Fruit fly (Drosophila melanogaster) whole organism, wandering third instar larva: ENCODE results near the gene tal-1A.

Experiments used
- CG9705 ChIP-seq: fragments of 200-800 bp; sonication (Bioruptor generic); optimal IDR thresholded peaks from 2 replicates; lab custom pipeline; 2018; ENCODE audit warnings: missing biosample characterization, mild to moderate bottlenecking, missing genetic modification characterization
- Dfd ChIP-seq: fragments of >200 bp; optimal IDR thresholded peaks from 2 replicates; lab custom pipeline; 2017; ENCODE audit warnings: missing biosample characterization, missing genetic modification characterization
- Hnf4 ChIP-seq: fragments of 200-800 bp; sonication (Bioruptor generic); optimal IDR thresholded peaks from 2 replicates; lab custom pipeline; 2016; ENCODE audit warnings: missing biosample characterization, mild to moderate bottlenecking, missing genetic modification characterization
- Myc ChIP-seq: fragments of >200 bp; optimal IDR thresholded peaks from 2 replicates; lab custom pipeline; 2017
- Sp1 ChIP-seq: fragments of 200-800 bp; sonication (Bioruptor generic); optimal IDR thresholded peaks from 3 replicates; lab custom pipeline; 2019; ENCODE audit warnings: missing biosample characterization, mild to moderate bottlenecking, missing genetic modification characterization, moderate library complexity
- dmrt93B ChIP-seq: fragments of 200-800 bp; sonication (Bioruptor generic); optimal IDR thresholded peaks from 2 replicates; lab custom pipeline; 2018; ENCODE audit warnings: missing biosample characterization, mild to moderate bottlenecking, missing genetic modification characterization
- foxo ChIP-seq, 2 experiments: fragments of 200-800 bp; sonication (Bioruptor generic); optimal IDR thresholded peaks; 2 replicates in 1 of 2; 3 replicates in 1 of 2; lab custom pipeline; 2016 to 2017; ENCODE audit warnings: missing biosample characterization in 2 of 2, missing genetic modification characterization in 2 of 2
- fru ChIP-seq: fragments of 200-800 bp; sonication (Bioruptor generic); optimal IDR thresholded peaks from 3 replicates; lab custom pipeline; 2016; ENCODE audit warnings: missing biosample characterization, mild to moderate bottlenecking, missing genetic modification characterization
- h ChIP-seq: fragments of 200-800 bp; sonication (Bioruptor generic); optimal IDR thresholded peaks from 3 replicates; lab custom pipeline; 2016; ENCODE audit warnings: missing biosample characterization, mild to moderate bottlenecking, missing genetic modification characterization
- lola ChIP-seq: fragments of >200 bp; optimal IDR thresholded peaks from 2 replicates; lab custom pipeline; 2017; ENCODE audit warnings: missing biosample characterization, missing genetic modification characterization
- pan ChIP-seq: fragments of >200 bp; optimal IDR thresholded peaks from 2 replicates; lab custom pipeline; 2017
- sage ChIP-seq: fragments of 200-800 bp; sonication (Bioruptor generic); optimal IDR thresholded peaks from 2 replicates; lab custom pipeline; 2016; ENCODE audit warnings: missing biosample characterization, mild to moderate bottlenecking, missing genetic modification characterization
- usp ChIP-seq: fragments of >200 bp; optimal IDR thresholded peaks from 2 replicates; lab custom pipeline; 2017; ENCODE audit warnings: missing biosample characterization, missing genetic modification characterization
- woc ChIP-seq: sonication (Bioruptor generic); optimal IDR thresholded peaks from 2 replicates; lab custom pipeline; 2016; ENCODE audit warnings: missing biosample characterization, mild to moderate bottlenecking, missing genetic modification characterization

- TF ChIP-seq woc (no peak), Dfd (GFP tag; lab: Kevin White, UChicago) (no peak), usp (GFP tag; lab: Kevin White, UChicago) (no peak), sage (GFP tag; lab: Kevin White, UChicago) (no peak), foxo (GFP tag; optimal IDR thresholded peaks at IDR 0.05; lab: Kevin White, UChicago) (no peak), dmrt93B (GFP tag; lab: Kevin White, UChicago) (no peak), Sp1 (GFP tag; lab: Kevin White, UChicago) (no peak), pan (no peak), lola (GFP tag; lab: Kevin White, UChicago) (no peak), CG9705 (GFP tag; lab: Kevin White, UChicago) (no peak), Hnf4 (GFP tag; lab: Kevin White, UChicago) (no peak), fru (GFP tag; lab: Kevin White, UChicago) (no peak), h (GFP tag; lab: Kevin White, UChicago) (no peak), Myc (lab: Kevin White, UChicago) (no peak)
Measured at dm6 chr3R:13832950-13833349, 20.0 kb downstream of the tal-1A start.
